Fruit fly (Drosophila melanogaster) whole organism, embryonic: ENCODE data around the gene CG15155.
A peak's percentile ranks its signal among the peaks of the same experiment; 100 is the strongest.

Experiments used
- Adf1 ChIP-seq: fragments of 200-800 bp; sonication (Bioruptor generic); IDR thresholded peaks from 2 replicates; pipeline ENCODE4 v1.3.6; 2022; ENCODE audit warnings: missing biosample characterization, missing genetic modification characterization
- CG14014 ChIP-seq: fragments of 200-800 bp; sonication (Bioruptor generic); IDR thresholded peaks from 2 replicates; pipeline ENCODE4 v1.3.6; 2022; ENCODE audit warnings: missing biosample characterization, missing genetic modification characterization
- CG14860 ChIP-seq: fragments of 200-800 bp; sonication (Bioruptor generic); IDR thresholded peaks from 3 replicates; pipeline ENCODE4 v1.3.6; 2022; ENCODE audit warnings: missing biosample characterization, missing genetic modification characterization; ENCODE audit not compliant: partially characterized antibody
- CG15696 ChIP-seq: fragments of 200-800 bp; sonication (Bioruptor generic); optimal IDR thresholded peaks from 2 replicates; lab custom pipeline; 2019; ENCODE audit warnings: missing biosample characterization, mild to moderate bottlenecking, missing genetic modification characterization, moderate library complexity
- CG1603 ChIP-seq: fragments of 200-800 bp; sonication (Bioruptor generic); optimal IDR thresholded peaks from 2 replicates; lab custom pipeline; 2019; ENCODE audit warnings: missing biosample characterization, mild to moderate bottlenecking, missing genetic modification characterization, moderate library complexity
- CG16813 ChIP-seq: fragments of 200-800 bp; sonication (Bioruptor generic); IDR thresholded peaks from 3 replicates; pipeline ENCODE4 v1.3.6; 2022; ENCODE audit warnings: missing biosample characterization, missing genetic modification characterization; ENCODE audit not compliant: partially characterized antibody
- CG16815 ChIP-seq: fragments of 200-800 bp; sonication (Bioruptor generic); optimal IDR thresholded peaks from 3 replicates; lab custom pipeline; 2017; ENCODE audit warnings: missing biosample characterization, mild to moderate bottlenecking, missing genetic modification characterization
- CG18599 ChIP-seq: fragments of 200-800 bp; sonication (Bioruptor generic); optimal IDR thresholded peaks from 3 replicates; lab custom pipeline; 2017; ENCODE audit warnings: missing biosample characterization, missing genetic modification characterization, mild to moderate bottlenecking, moderate library complexity, missing genetic modification reagents
- CG2199 ChIP-seq: fragments of 200-800 bp; sonication (Bioruptor generic); IDR thresholded peaks from 3 replicates; pipeline ENCODE4 v1.3.6; 2022; ENCODE audit warnings: missing biosample characterization, missing genetic modification characterization
- CG2202 ChIP-seq: fragments of 200-800 bp; sonication (Bioruptor generic); optimal IDR thresholded peaks from 2 replicates; lab custom pipeline; 2018; ENCODE audit warnings: missing biosample characterization, mild to moderate bottlenecking, missing genetic modification characterization
- CG31224 ChIP-seq: fragments of 200-800 bp; sonication (Bioruptor generic); IDR thresholded peaks from 2 replicates; pipeline ENCODE4 v1.3.6; 2022; ENCODE audit warnings: missing biosample characterization, missing genetic modification characterization
- CG4328 ChIP-seq: fragments of 200-800 bp; sonication (Bioruptor generic); optimal IDR thresholded peaks from 3 replicates; lab custom pipeline; 2017; ENCODE audit warnings: missing biosample characterization, missing genetic modification reagents, missing genetic modification characterization
- CG6765 ChIP-seq: fragments of 200-800 bp; sonication (Bioruptor generic); optimal IDR thresholded peaks from 3 replicates; lab custom pipeline; 2017; ENCODE audit warnings: missing biosample characterization, mild to moderate bottlenecking, missing genetic modification characterization
- CG7745 ChIP-seq: fragments of 200-800 bp; sonication (Bioruptor generic); optimal IDR thresholded peaks from 2 replicates; lab custom pipeline; 2018; ENCODE audit warnings: missing biosample characterization, mild to moderate bottlenecking, missing genetic modification characterization, moderate library complexity
- CG8281 ChIP-seq: fragments of 200-800 bp; sonication (Bioruptor generic); optimal IDR thresholded peaks from 2 replicates; lab custom pipeline; 2018; ENCODE audit warnings: missing biosample characterization, mild to moderate bottlenecking, missing genetic modification characterization, moderate library complexity
- CG8290 ChIP-seq, 3 experiments: fragments of 200-800 bp; sonication (Bioruptor generic); optimal IDR thresholded peaks; 2 replicates each; lab custom pipeline; 2016 to 2019; ENCODE audit warnings: missing biosample characterization in 3 of 3, missing genetic modification characterization in 3 of 3, mild to moderate bottlenecking in 2 of 3, moderate library complexity in 1 of 3
- D19B ChIP-seq: fragments of 200-800 bp; sonication (Bioruptor generic); optimal IDR thresholded peaks from 2 replicates; lab custom pipeline; 2017; ENCODE audit warnings: missing biosample characterization, mild to moderate bottlenecking, missing genetic modification characterization
- Ets97D ChIP-seq: fragments of 200-800 bp; sonication (Bioruptor generic); optimal IDR thresholded peaks from 3 replicates; lab custom pipeline; 2016; ENCODE audit warnings: missing biosample characterization, missing genetic modification characterization
- Fer1 ChIP-seq: fragments of 200-800 bp; sonication (Bioruptor generic); optimal IDR thresholded peaks from 2 replicates; lab custom pipeline; 2017; ENCODE audit warnings: missing biosample characterization, mild to moderate bottlenecking, missing genetic modification characterization
- H15 ChIP-seq: fragments of 200-800 bp; sonication (Bioruptor generic); IDR thresholded peaks from 3 replicates; pipeline ENCODE4 v1.3.6; 2022; ENCODE audit warnings: missing biosample characterization, missing genetic modification characterization
- HLH4C ChIP-seq: fragments of 200-800 bp; sonication (Bioruptor generic); IDR thresholded peaks from 3 replicates; pipeline ENCODE4 v1.3.6; 2022; ENCODE audit warnings: missing biosample characterization, missing genetic modification characterization; ENCODE audit not compliant: partially characterized antibody
- HLHmδ ChIP-seq: fragments of 200-800 bp; sonication (Bioruptor generic); optimal IDR thresholded peaks from 2 replicates; lab custom pipeline; 2018; ENCODE audit warnings: missing biosample characterization, mild to moderate bottlenecking, missing genetic modification characterization, moderate library complexity
- Hey ChIP-seq: fragments of 200-800 bp; sonication (Bioruptor generic); optimal IDR thresholded peaks from 3 replicates; lab custom pipeline; 2018; ENCODE audit warnings: missing biosample characterization, mild to moderate bottlenecking, missing genetic modification characterization
- Hmr ChIP-seq: fragments of 200-800 bp; sonication (Bioruptor generic); optimal IDR thresholded peaks from 3 replicates; lab custom pipeline; 2017; ENCODE audit warnings: mild to moderate bottlenecking, missing biosample characterization, missing genetic modification reagents, missing genetic modification characterization
- Hr39 ChIP-seq: fragments of >200 bp; optimal IDR thresholded peaks from 2 replicates; lab custom pipeline; 2017
- Mrtf ChIP-seq: fragments of 200-800 bp; sonication (Bioruptor generic); IDR thresholded peaks from 3 replicates; pipeline ENCODE4 v1.3.6; 2022; ENCODE audit warnings: missing biosample characterization, missing genetic modification characterization
- Oli ChIP-seq: fragments of 200-800 bp; sonication (Bioruptor generic); optimal IDR thresholded peaks from 2 replicates; lab custom pipeline; 2018; ENCODE audit warnings: missing biosample characterization, mild to moderate bottlenecking, missing genetic modification characterization, moderate library complexity
- Vsx1 ChIP-seq: fragments of 200-800 bp; sonication (Bioruptor generic); optimal IDR thresholded peaks from 2 replicates; lab custom pipeline; 2017; ENCODE audit warnings: missing biosample characterization, mild to moderate bottlenecking, missing genetic modification characterization, missing genetic modification reagents
- ac ChIP-seq: fragments of 200-800 bp; sonication (Bioruptor generic); optimal IDR thresholded peaks from 3 replicates; lab custom pipeline; 2017; ENCODE audit warnings: missing biosample characterization, mild to moderate bottlenecking, missing genetic modification characterization
- bbx ChIP-seq: fragments of 200-800 bp; sonication (Bioruptor generic); IDR thresholded peaks from 2 replicates; pipeline ENCODE4 v1.3.6; 2022; ENCODE audit warnings: missing biosample characterization, missing genetic modification characterization; ENCODE audit not compliant: partially characterized antibody
- chinmo ChIP-seq: fragments of 200-800 bp; sonication (Bioruptor generic); IDR thresholded peaks from 4 replicates; pipeline ENCODE4 v1.3.6; 2022; ENCODE audit warnings: missing biosample characterization, missing genetic modification characterization; ENCODE audit not compliant: partially characterized antibody
- corto ChIP-seq: fragments of 200-800 bp; sonication (Bioruptor generic); optimal IDR thresholded peaks from 2 replicates; lab custom pipeline; 2016; ENCODE audit warnings: missing biosample characterization, mild to moderate bottlenecking, missing genetic modification characterization, moderate library complexity
- crp ChIP-seq, 2 experiments: fragments of 200-800 bp; sonication (Bioruptor generic); optimal IDR thresholded peaks; 2 replicates in 1 of 2; 3 replicates in 1 of 2; lab custom pipeline; 2017; ENCODE audit warnings: missing biosample characterization in 2 of 2, missing genetic modification characterization in 2 of 2, mild to moderate bottlenecking in 1 of 2, moderate library complexity in 1 of 2
- gce ChIP-seq: fragments of 200-800 bp; sonication (Bioruptor generic); IDR thresholded peaks from 3 replicates; pipeline ENCODE4 v1.3.6; 2022; ENCODE audit warnings: missing biosample characterization, missing genetic modification characterization
- gsb ChIP-seq: fragments of 200-800 bp; sonication (Bioruptor generic); IDR thresholded peaks from 2 replicates; pipeline ENCODE4 v1.3.6; 2022; ENCODE audit warnings: missing biosample characterization, missing genetic modification characterization
- hbn ChIP-seq: fragments of 200-800 bp; sonication (Bioruptor generic); IDR thresholded peaks from 2 replicates; pipeline ENCODE4 v1.3.6; 2022; ENCODE audit warnings: missing biosample characterization, missing genetic modification characterization; ENCODE audit not compliant: partially characterized antibody
- knrl ChIP-seq: fragments of 200-800 bp; sonication (Bioruptor generic); IDR thresholded peaks from 3 replicates; pipeline ENCODE4 v1.3.6; 2022; ENCODE audit warnings: missing biosample characterization, missing genetic modification characterization; ENCODE audit not compliant: partially characterized antibody
- mld ChIP-seq: fragments of 200-800 bp; sonication (Bioruptor generic); IDR thresholded peaks from 3 replicates; pipeline ENCODE4 v1.3.6; 2022; ENCODE audit warnings: missing biosample characterization, missing genetic modification characterization; ENCODE audit not compliant: partially characterized antibody
- nom ChIP-seq: fragments of 200-800 bp; sonication (Bioruptor generic); optimal IDR thresholded peaks from 2 replicates; lab custom pipeline; 2017; ENCODE audit warnings: missing biosample characterization, missing genetic modification characterization, mild to moderate bottlenecking, moderate library complexity, missing genetic modification reagents
- odd ChIP-seq: fragments of 200-800 bp; sonication (Bioruptor generic); optimal IDR thresholded peaks from 2 replicates; lab custom pipeline; 2017; ENCODE audit warnings: missing biosample characterization, mild to moderate bottlenecking, missing genetic modification characterization
- pfk ChIP-seq: fragments of 200-800 bp; sonication (Bioruptor generic); optimal IDR thresholded peaks from 2 replicates; lab custom pipeline; 2018; ENCODE audit warnings: missing biosample characterization, mild to moderate bottlenecking, missing genetic modification characterization, moderate library complexity
- phol ChIP-seq: fragments of 200-800 bp; sonication (Bioruptor generic); optimal IDR thresholded peaks from 3 replicates; lab custom pipeline; 2018; ENCODE audit warnings: missing biosample characterization, mild to moderate bottlenecking, missing genetic modification characterization, moderate library complexity
- pnt ChIP-seq: fragments of 200-800 bp; sonication (Bioruptor generic); optimal IDR thresholded peaks from 3 replicates; lab custom pipeline; 2016; ENCODE audit warnings: missing biosample characterization, missing genetic modification characterization
- salm ChIP-seq: fragments of 200-800 bp; sonication (Bioruptor generic); optimal IDR thresholded peaks from 2 replicates; lab custom pipeline; 2018; ENCODE audit warnings: missing biosample characterization, mild to moderate bottlenecking, missing genetic modification characterization
- sug ChIP-seq: fragments of 200-800 bp; optimal IDR thresholded peaks from 2 replicates; lab custom pipeline; 2019; ENCODE audit warnings: missing biosample characterization, mild to moderate bottlenecking, missing genetic modification characterization, moderate library complexity
- tll ChIP-seq, 2 experiments: fragments of 200-800 bp in 1 of 2; fragments of >200 bp in 1 of 2; sonication (Bioruptor generic) in 1 of 2; optimal IDR thresholded peaks; 2 replicates each; lab custom pipeline; 2017 to 2019; ENCODE audit warnings: missing biosample characterization in 2 of 2, missing genetic modification characterization in 2 of 2, mild to moderate bottlenecking in 1 of 2, moderate library complexity in 1 of 2
- trem ChIP-seq: fragments of 200-800 bp; optimal IDR thresholded peaks from 3 replicates; lab custom pipeline; 2019; ENCODE audit warnings: missing biosample characterization, mild to moderate bottlenecking, missing genetic modification characterization, moderate library complexity
- tx ChIP-seq: fragments of 200-800 bp; sonication (Bioruptor generic); optimal IDR thresholded peaks from 2 replicates; lab custom pipeline; 2016; ENCODE audit warnings: missing biosample characterization, missing genetic modification characterization

The CG15155 gene

DNA sequence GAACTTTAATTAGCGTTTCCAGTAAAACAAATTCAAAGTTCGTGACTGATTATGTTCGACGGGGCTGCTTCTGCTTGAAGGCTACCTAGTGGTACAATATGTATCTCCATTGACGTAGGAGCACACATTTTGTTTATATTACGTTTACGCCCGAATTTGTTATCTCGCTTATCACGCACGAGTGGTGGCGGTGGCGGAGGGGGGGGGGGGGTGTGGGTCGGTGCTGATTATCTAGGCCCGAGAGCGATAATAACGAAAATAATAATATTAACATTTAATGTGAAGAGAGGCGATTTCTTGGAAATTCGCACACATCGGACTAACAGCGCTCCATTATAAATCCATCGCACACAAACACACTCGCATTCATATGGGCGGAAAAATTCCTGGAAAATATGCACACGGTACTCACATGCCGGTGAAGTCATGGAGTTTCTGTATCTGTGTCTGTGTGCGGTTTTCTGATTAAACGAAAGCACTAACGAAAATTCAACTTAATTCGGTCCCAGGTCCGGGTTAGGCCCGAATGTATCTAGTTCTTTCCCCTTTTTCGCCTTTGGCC, 7.1 kb upstream of the CG15155 start (continued):
- no peak for TF ChIP-seq HLH4C (GFP tag; lab: Robert Waterston, UW)
- TF ChIP-seq CG6765 (GFP tag; lab: Kevin White, UChicago): no peak
- TF ChIP-seq Hmr (GFP tag; lab: Kevin White, UChicago): peak; percentile 32
- no peak for TF ChIP-seq corto
- no peak for TF ChIP-seq CG2202 (tag; lab: Kevin White, UChicago)
- TF ChIP-seq pnt (GFP tag; lab: Kevin White, UChicago): no peak
- no peak for TF ChIP-seq Oli
- TF ChIP-seq CG4328 (GFP tag; lab: Kevin White, UChicago): no peak
- peak; percentile 56 for TF ChIP-seq Hey (tag; lab: Kevin White, UChicago)
- TF ChIP-seq hbn (GFP tag; lab: Robert Waterston, UW): no peak
- TF ChIP-seq bbx (GFP tag; lab: Robert Waterston, UW): no peak
- TF ChIP-seq D19B: no peak
- TF ChIP-seq CG16815 (GFP tag; lab: Kevin White, UChicago): no peak
- TF ChIP-seq gsb (GFP tag; lab: Robert Waterston, UW): no peak
- no peak for TF ChIP-seq mld (GFP tag; lab: Robert Waterston, UW)
- TF ChIP-seq ac (GFP tag; lab: Kevin White, UChicago): no peak
- TF ChIP-seq nom (GFP tag; lab: Kevin White, UChicago): no peak
- peak; percentile 49 for TF ChIP-seq Vsx1 (GFP tag; lab: Kevin White, UChicago)
- TF ChIP-seq HLHmδ (GFP tag; lab: Kevin White, UChicago): no peak
- TF ChIP-seq CG7745: no peak
- no peak for TF ChIP-seq Ets97D
- peak; percentile 17 for TF ChIP-seq CG18599 (GFP tag; lab: Kevin White, UChicago)
- no peak for TF ChIP-seq gce (GFP tag; lab: Robert Waterston, UW)
- no peak for TF ChIP-seq Hr39 (lab: Kevin White, UChicago)
- no peak for TF ChIP-seq CG1603 (tag; lab: Kevin White, UChicago)
- no peak for TF ChIP-seq CG31224
- TF ChIP-seq Mrtf (GFP tag; lab: Robert Waterston, UW): no peak
- TF ChIP-seq CG15696 (tag; lab: Kevin White, UChicago): no peak
- peak; percentile 34 for TF ChIP-seq Fer1 (GFP tag; lab: Kevin White, UChicago)
- TF ChIP-seq trem (tag; lab: Kevin White, UChicago): no peak
- TF ChIP-seq odd (GFP tag; lab: Kevin White, UChicago): no peak
- TF ChIP-seq pfk: peak; percentile 48
- no peak for TF ChIP-seq H15 (GFP tag; lab: Robert Waterston, UW)
- 0 out of 3 replicates have a peak, but pooled peaks have one; percentile 21 for TF ChIP-seq CG2199 (GFP tag; lab: Robert Waterston, UW)
- no peak for TF ChIP-seq CG8290 (GFP tag; optimal IDR thresholded peaks at IDR 0.05; lab: Kevin White, UChicago)
- peak in 1 of 2 experiments; percentile 22 for TF ChIP-seq CG8290 (tag; optimal IDR thresholded peaks at IDR 0.05; lab: Kevin White, UChicago)
- no peak for TF ChIP-seq crp (GFP tag; optimal IDR thresholded peaks at IDR 0.05; lab: Kevin White, UChicago)
- TF ChIP-seq Adf1 (GFP tag; lab: Robert Waterston, UW): peak; percentile 21; the same call in 1 of the 2 replicates
- TF ChIP-seq phol (tag; lab: Kevin White, UChicago): no peak
- TF ChIP-seq CG14014 (GFP tag; lab: Robert Waterston, UW): no peak
- peak; percentile 0 for TF ChIP-seq salm
- no peak for TF ChIP-seq tll (GFP tag; optimal IDR thresholded peaks at IDR 0.05; lab: Kevin White, UChicago)
- TF ChIP-seq CG16813 (GFP tag; lab: Robert Waterston, UW): no peak
- no peak for TF ChIP-seq tx (GFP tag; lab: Kevin White, UChicago)
- TF ChIP-seq knrl: no peak
- no peak for TF ChIP-seq CG14860 (GFP tag; lab: Robert Waterston, UW)
- 0 out of 4 replicates have a peak, but pooled peaks have one; percentile 17 for TF ChIP-seq chinmo (GFP tag; lab: Robert Waterston, UW)
- no peak for TF ChIP-seq CG8281 (tag; lab: Kevin White, UChicago)
- TF ChIP-seq sug (tag; lab: Kevin White, UChicago): peak; percentile 76
